Worm (Caenorhabditis elegans) whole organism, L4 larva: Measurements from ENCODE around the gene F35C5.1.

ENCODE experiments used
- F44E2.7 ChIP-seq: fragments of 200-800 bp; sonication (Bioruptor generic); IDR thresholded peaks from 2 replicates; pipeline ENCODE4 v2.1.2; 2022; ENCODE audit warnings: missing genetic modification characterization, missing compliant biosample characterization
- F49E8.2 ChIP-seq: sonication (generic microtip); optimal IDR thresholded peaks from 2 replicates; lab custom pipeline; 2016; ENCODE audit warnings: missing compliant biosample characterization, mild to moderate bottlenecking, missing genetic modification characterization, borderline replicate concordance
- T26A8.4 ChIP-seq: fragments of 200-800 bp; sonication (Bioruptor generic); IDR thresholded peaks from 2 replicates; pipeline ENCODE4 v1.3.6; 2022; ENCODE audit warnings: missing genetic modification characterization, missing compliant biosample characterization
- Y105C5A.15 ChIP-seq: fragments of 200-800 bp; sonication (Bioruptor generic); IDR thresholded peaks from 2 replicates; pipeline ENCODE4 v1.3.6; 2022; ENCODE audit warnings: missing genetic modification characterization, missing compliant biosample characterization
- Y5F2A.4 ChIP-seq: fragments of 200-800 bp; sonication (Bioruptor generic); optimal IDR thresholded peaks from 2 replicates; lab custom pipeline; 2018; ENCODE audit warnings: mild to moderate bottlenecking, missing genetic modification characterization, missing compliant biosample characterization
- ZK546.5 ChIP-seq, 2 experiments: sonication (generic microtip); optimal IDR thresholded peaks; 2 replicates each; lab custom pipeline; 2017; ENCODE audit warnings: missing biosample characterization in 2 of 2, missing genetic modification characterization in 2 of 2
- arid-1 ChIP-seq: fragments of 200-800 bp; sonication (Bioruptor generic); conservative IDR thresholded peaks from 2 replicates; pipeline ENCODE4 v1.3.6; 2022; ENCODE audit warnings: missing genetic modification reagents, missing genetic modification characterization, missing compliant biosample characterization
- attf-4 ChIP-seq: sonication (generic microtip); optimal IDR thresholded peaks from 3 replicates; lab custom pipeline; 2017; ENCODE audit warnings: missing biosample characterization, missing genetic modification characterization
- ceh-20 ChIP-seq: fragments of 200-800 bp; sonication (Bioruptor generic); IDR thresholded peaks from 2 replicates; pipeline ENCODE4 v1.3.6; 2022; ENCODE audit warnings: missing genetic modification reagents, missing genetic modification characterization, missing compliant biosample characterization
- ceh-28 ChIP-seq: fragments of 150-350 bp; optimal IDR thresholded peaks from 2 replicates; lab custom pipeline; 2014; ENCODE audit warnings: missing biosample characterization, missing genetic modification reagents, missing genetic modification characterization
- ceh-82 ChIP-seq: sonication (generic microtip); optimal IDR thresholded peaks from 2 replicates; lab custom pipeline; 2017; ENCODE audit warnings: missing biosample characterization, missing genetic modification characterization
- ces-1 ChIP-seq: fragments of 150-350 bp; sonication (generic microtip); optimal IDR thresholded peaks from 4 replicates; lab custom pipeline; 2014; ENCODE audit warnings: missing biosample characterization, missing genetic modification reagents, missing genetic modification characterization
- ctbp-1 ChIP-seq: fragments of 200-800 bp; sonication (Bioruptor generic); IDR thresholded peaks from 2 replicates; pipeline ENCODE4 v1.3.6; 2022; ENCODE audit warnings: missing genetic modification reagents, missing genetic modification characterization, missing compliant biosample characterization
- daf-12 ChIP-seq: fragments of 150-350 bp; optimal IDR thresholded peaks from 2 replicates; lab custom pipeline; 2014; ENCODE audit warnings: missing biosample characterization, missing genetic modification reagents, missing genetic modification characterization
- dmd-6 ChIP-seq: fragments of 200-800 bp; sonication (Bioruptor generic); IDR thresholded peaks from 2 replicates; pipeline ENCODE4 v1.3.6; 2022; ENCODE audit warnings: missing genetic modification reagents, missing genetic modification characterization, missing compliant biosample characterization
- dpl-1 ChIP-seq: fragments of 150-350 bp; optimal IDR thresholded peaks from 2 replicates; lab custom pipeline; 2014; ENCODE audit warnings: missing biosample characterization, missing genetic modification reagents, missing genetic modification characterization
- dve-1 ChIP-seq: sonication (generic microtip); optimal IDR thresholded peaks from 2 replicates; lab custom pipeline; 2017; ENCODE audit warnings: antibody characterized with exemption, mild to moderate bottlenecking, missing genetic modification characterization, missing compliant biosample characterization; ENCODE audit not compliant: insufficient read depth
- fkh-10 ChIP-seq: fragments of 150-350 bp; optimal IDR thresholded peaks from 2 replicates; lab custom pipeline; 2014; ENCODE audit warnings: missing biosample characterization, missing genetic modification reagents, missing genetic modification characterization
- gei-8 ChIP-seq: fragments of 200-800 bp; sonication (Bioruptor generic); optimal IDR thresholded peaks from 2 replicates; lab custom pipeline; 2018; ENCODE audit warnings: mild to moderate bottlenecking, missing genetic modification characterization, missing compliant biosample characterization
- hif-1 ChIP-seq, 2 experiments: sonication (generic microtip); optimal IDR thresholded peaks; 2 replicates each; lab custom pipeline; 2016 to 2017; ENCODE audit warnings: missing compliant biosample characterization in 2 of 2, missing genetic modification characterization in 2 of 2, missing genetic modification reagents in 2 of 2, missing genotype in 2 of 2, mild to moderate bottlenecking in 1 of 2
- hlh-30 ChIP-seq: sonication (generic microtip); optimal IDR thresholded peaks from 2 replicates; lab custom pipeline; 2017; ENCODE audit warnings: antibody characterized with exemption, mild to moderate bottlenecking, missing genetic modification characterization, missing compliant biosample characterization; ENCODE audit not compliant: insufficient read depth
- hmg-1.1 ChIP-seq: fragments of 200-800 bp; sonication (Bioruptor generic); IDR thresholded peaks from 2 replicates; pipeline ENCODE4 v1.3.6; 2022; ENCODE audit warnings: missing genetic modification reagents, missing genetic modification characterization, missing compliant biosample characterization
- lin-13 ChIP-seq: fragments of 150-350 bp; optimal IDR thresholded peaks from 2 replicates; lab custom pipeline; 2014; ENCODE audit warnings: missing biosample characterization, missing genetic modification reagents, missing genetic modification characterization
- lin-38 ChIP-seq: fragments of 200-800 bp; sonication (Bioruptor generic); IDR thresholded peaks from 2 replicates; pipeline ENCODE4 v1.3.6; 2022; ENCODE audit warnings: missing genetic modification reagents, missing genetic modification characterization, missing compliant biosample characterization
- lin-39 ChIP-seq: fragments of 150-350 bp; optimal IDR thresholded peaks from 2 replicates; lab custom pipeline; 2014; ENCODE audit warnings: missing biosample characterization, missing genetic modification reagents, missing genetic modification characterization
- lsy-2 ChIP-seq, 2 experiments: fragments of 150-350 bp in 1 of 2; sonication (generic microtip) in 1 of 2; optimal IDR thresholded peaks; 2 replicates each; lab custom pipeline; 2014 to 2017; ENCODE audit warnings: missing biosample characterization in 2 of 2, missing genetic modification characterization in 2 of 2
- madf-5 ChIP-seq, 2 experiments: fragments of 200-800 bp; sonication (Bioruptor generic); IDR thresholded peaks; 2 replicates each; pipeline ENCODE4 v1.3.6; 2022; ENCODE audit warnings: missing compliant biosample characterization in 2 of 2, missing genetic modification characterization in 2 of 2
- mdt-29 ChIP-seq: fragments of 200-800 bp; sonication (Bioruptor generic); IDR thresholded peaks from 2 replicates; pipeline ENCODE4 v1.3.6; 2022; ENCODE audit warnings: missing genetic modification reagents, missing genetic modification characterization, missing compliant biosample characterization
- nhr-10 ChIP-seq: fragments of 150-350 bp; optimal IDR thresholded peaks from 2 replicates; lab custom pipeline; 2014; ENCODE audit warnings: missing biosample characterization, missing genetic modification characterization
- nhr-102 ChIP-seq: sonication (generic microtip); optimal IDR thresholded peaks from 2 replicates; lab custom pipeline; 2016; ENCODE audit warnings: mild to moderate bottlenecking, missing genetic modification characterization, moderate library complexity, missing compliant biosample characterization
- pha-4 ChIP-seq, 2 experiments: fragments of 150-350 bp in 1 of 2; fragments of 200-800 bp in 1 of 2; sonication (Bioruptor generic) in 1 of 2; IDR thresholded peaks in 1 of 2; optimal IDR thresholded peaks in 1 of 2; 2 replicates each; pipeline versions ENCODE4 v1.3.6 to Lab custom; 2014 to 2022; ENCODE audit warnings: missing genetic modification characterization in 2 of 2, missing genetic modification reagents in 2 of 2, missing biosample characterization in 1 of 2, missing compliant biosample characterization in 1 of 2
- php-3 ChIP-seq: fragments of 200-800 bp; sonication (Bioruptor generic); IDR thresholded peaks from 2 replicates; pipeline ENCODE4 v1.3.6; 2022; ENCODE audit warnings: missing genetic modification reagents, missing genetic modification characterization, missing compliant biosample characterization
- set-16 ChIP-seq: fragments of 200-800 bp; sonication (Bioruptor generic); IDR thresholded peaks from 2 replicates; pipeline ENCODE4 v1.3.6; 2022; ENCODE audit warnings: missing genetic modification reagents, missing genetic modification characterization, missing compliant biosample characterization
- snpc-1.2 ChIP-seq: fragments of 200-800 bp; sonication (Bioruptor generic); IDR thresholded peaks from 2 replicates; pipeline ENCODE4 v1.3.6; 2022; ENCODE audit warnings: missing genetic modification reagents, missing genetic modification characterization, missing compliant biosample characterization
- snpc-4 ChIP-seq: fragments of 150-350 bp; optimal IDR thresholded peaks from 2 replicates; lab custom pipeline; 2014; ENCODE audit warnings: missing biosample characterization, missing genetic modification characterization
- spr-1 ChIP-seq: sonication (generic microtip); optimal IDR thresholded peaks from 2 replicates; lab custom pipeline; 2016; ENCODE audit warnings: mild to moderate bottlenecking, missing genetic modification characterization, missing compliant biosample characterization
- spr-3 ChIP-seq: fragments of 200-800 bp; sonication (Bioruptor generic); optimal IDR thresholded peaks from 2 replicates; lab custom pipeline; 2018; ENCODE audit warnings: mild to moderate bottlenecking, missing genetic modification characterization, missing compliant biosample characterization
- tag-97 ChIP-seq: fragments of 200-800 bp; sonication (Bioruptor generic); IDR thresholded peaks from 2 replicates; pipeline ENCODE4 v1.3.6; 2022; ENCODE audit warnings: missing genetic modification characterization, missing compliant biosample characterization
- tra-1 ChIP-seq: fragments of 200-800 bp; sonication (Bioruptor generic); IDR thresholded peaks from 2 replicates; pipeline ENCODE4 v1.3.6; 2022; ENCODE audit warnings: missing genetic modification reagents, missing genetic modification characterization, missing compliant biosample characterization
- unc-62 ChIP-seq, 3 experiments: fragments of 150-350 bp in 1 of 3; sonication (generic microtip); optimal IDR thresholded peaks in 2 of 3; peaks in 1 of 3; 1 replicate in 1 of 3; 2 replicates in 2 of 3; lab custom pipeline; 2014 to 2017; ENCODE audit warnings: missing biosample characterization in 3 of 3, missing genetic modification characterization in 3 of 3, missing genetic modification reagents in 3 of 3, missing genotype in 1 of 3
- vab-7 ChIP-seq: fragments of 200-800 bp; sonication (Bioruptor generic); IDR thresholded peaks from 2 replicates; pipeline ENCODE4 v1.3.6; 2022; ENCODE audit warnings: missing genetic modification reagents, missing genetic modification characterization, missing compliant biosample characterization
- zfp-3 ChIP-seq: fragments of 200-800 bp; sonication (Bioruptor generic); conservative IDR thresholded peaks from 2 replicates; pipeline ENCODE4 v1.3.6; 2022; ENCODE audit warnings: missing genetic modification reagents, missing genetic modification characterization, missing compliant biosample characterization
- zip-11 ChIP-seq: fragments of 200-800 bp; sonication (Bioruptor generic); IDR thresholded peaks from 2 replicates; pipeline ENCODE4 v1.3.6; 2022; ENCODE audit warnings: missing genetic modification characterization, missing compliant biosample characterization
- ztf-11 ChIP-seq: fragments of 150-350 bp; optimal IDR thresholded peaks from 2 replicates; lab custom pipeline; 2014; ENCODE audit warnings: missing biosample characterization, missing genetic modification characterization

The F35C5.1 gene

DNA sequence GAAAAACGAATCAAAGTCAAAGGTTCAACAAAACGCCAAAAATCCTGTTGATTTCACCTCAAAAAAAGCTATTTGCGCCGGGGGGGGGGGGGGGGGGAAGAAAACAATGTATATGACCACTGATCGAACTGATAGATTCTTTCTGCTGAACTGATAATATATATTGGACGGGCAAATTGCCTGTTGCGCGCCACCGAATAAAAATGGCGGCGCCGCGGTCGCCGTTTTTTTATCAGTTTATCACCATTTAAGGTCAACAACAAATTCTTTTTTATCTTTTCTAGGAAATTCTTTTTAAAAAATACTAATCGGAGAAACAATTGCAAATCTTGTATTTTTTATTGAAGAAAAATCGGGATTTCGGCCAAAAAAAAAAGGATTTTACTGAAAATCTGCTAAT is 846 bp upstream of the F35C5.1 start (continued):
- TF ChIP-seq hif-1 (tag; optimal IDR thresholded peaks at IDR 0.05; lab: Kevin White, UChicago) (peak in 1 of 2 experiments; percentile 13), hlh-30 (tag; lab: Kevin White, UChicago) (no peak), gei-8 (GFP tag; lab: Kevin White, UChicago) (no peak), T26A8.4 (GFP tag; lab: Robert Waterston, UW) (no peak), snpc-4 (tag; lab: Kevin White, UChicago) (no peak)

DNA sequence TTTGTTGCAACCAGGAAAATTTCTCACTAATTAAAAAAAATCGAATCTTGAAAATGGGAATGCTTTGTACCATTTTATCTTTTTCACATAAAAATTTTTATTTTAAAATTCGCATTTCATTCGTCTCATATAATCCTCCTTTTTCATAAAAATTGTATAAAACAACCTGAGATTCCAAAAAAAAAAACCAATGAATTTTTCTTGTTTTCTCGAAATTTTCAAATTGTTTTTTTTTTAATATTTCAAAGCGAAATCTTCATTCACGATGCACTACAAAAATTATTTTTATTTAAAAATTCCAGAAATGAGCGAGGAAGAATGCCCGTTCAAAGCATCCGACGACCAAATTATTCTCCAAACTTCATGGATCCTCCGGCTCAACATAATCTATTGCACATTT is 4.4 kb downstream of the F35C5.1 start, which contains the start of gene sra-14:
sra-14 (plus strand) TSS at position 301 of the 400 bp plus-strand sequence.
- TF ChIP-seq zfp-3 (GFP tag; lab: Robert Waterston, UW) (no peak), F44E2.7 (no peak), ceh-20 (no peak), Y5F2A.4 (GFP tag; lab: Kevin White, UChicago) (no peak), pha-4 (GFP tag; IDR thresholded peaks at IDR 0.05; lab: Robert Waterston, UW) (no peak), pha-4 (tag; optimal IDR thresholded peaks at IDR 0.05; lab: Kevin White, UChicago) (no peak), daf-12 (tag; lab: Kevin White, UChicago) (no peak), mdt-29 (GFP tag; lab: Robert Waterston, UW) (no peak), hmg-1.1 (no peak), attf-4 (tag; lab: Kevin White, UChicago) (no peak), F49E8.2 (tag; lab: Kevin White, UChicago) (no peak), ces-1 (GFP tag; lab: Kevin White, UChicago) (no peak), ceh-28 (tag; lab: Kevin White, UChicago) (no peak), ZK546.5 (tag; optimal IDR thresholded peaks at IDR 0.05; lab: Kevin White, UChicago) (no peak), lin-39 (tag; lab: Kevin White, UChicago) (no peak), snpc-1.2 (GFP tag; lab: Robert Waterston, UW) (no peak), lin-38 (GFP tag; lab: Robert Waterston, UW) (no peak), lsy-2 (tag; optimal IDR thresholded peaks at IDR 0.05; lab: Kevin White, UChicago) (no peak), madf-5 (GFP tag; IDR thresholded peaks at IDR 0.05; lab: Robert Waterston, UW) (no peak), tra-1 (GFP tag; lab: Robert Waterston, UW) (no peak), set-16 (no peak)

DNA sequence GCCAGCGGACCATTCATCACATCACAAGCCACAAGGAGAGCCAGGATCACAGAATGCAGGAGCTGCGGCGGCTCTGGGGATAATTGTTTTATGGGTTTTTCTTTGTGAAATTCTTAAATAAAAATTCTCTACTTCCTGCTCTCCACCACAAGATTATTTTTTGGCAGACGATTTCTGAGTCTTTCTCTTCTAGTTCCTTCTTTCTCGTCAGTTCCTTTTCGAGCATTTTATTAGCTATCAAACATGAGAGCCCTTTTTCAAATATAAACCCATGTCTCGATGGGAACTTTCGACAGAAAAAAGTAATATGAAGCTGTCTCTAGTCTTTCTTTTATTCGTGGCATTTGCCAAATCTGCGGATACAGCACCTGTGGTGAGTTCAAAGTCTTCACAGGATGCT is 7.9 kb downstream of the F35C5.1 start, which contains the start of gene F35C5.3:
F35C5.3 (plus strand) TSS at position 301 of the 400 bp plus-strand sequence.
- TF ChIP-seq arid-1 (GFP tag; lab: Robert Waterston, UW) (no peak), lin-13 (GFP tag; lab: Kevin White, UChicago) (no peak), fkh-10 (GFP tag; lab: Kevin White, UChicago) (no peak), vab-7 (no peak)

DNA sequence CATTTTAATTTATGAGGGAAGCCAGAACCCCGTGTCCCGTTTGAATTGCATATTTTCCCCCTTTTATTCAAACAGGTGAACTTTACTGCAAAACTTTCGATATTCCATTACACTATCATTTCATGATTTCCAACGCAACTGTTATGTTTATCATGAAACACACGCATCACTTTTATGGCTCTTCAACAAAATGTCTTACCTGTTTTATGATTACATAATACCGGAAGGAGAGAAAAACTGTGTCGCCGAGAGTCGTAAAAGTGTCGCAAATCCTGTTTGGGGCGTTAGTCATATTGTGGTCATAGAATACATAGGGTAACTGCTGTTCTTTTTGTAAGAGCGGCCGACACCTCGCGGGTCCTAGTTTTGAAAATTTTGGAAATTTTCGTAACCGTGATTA is 11.8 kb downstream of the F35C5.1 start:
- TF ChIP-seq dve-1 (tag; lab: Kevin White, UChicago) (no peak), dmd-6 (GFP tag; lab: Robert Waterston, UW) (peak; percentile 26; the same call in 1 of the 2 replicates), dpl-1 (GFP tag; lab: Kevin White, UChicago) (no peak), spr-1 (tag; lab: Kevin White, UChicago) (no peak), ctbp-1 (GFP tag; lab: Robert Waterston, UW) (no peak), lin-39 (tag; lab: Kevin White, UChicago) (no peak), hmg-1.1 (no peak), nhr-10 (tag; lab: Kevin White, UChicago) (no peak), fkh-10 (GFP tag; lab: Kevin White, UChicago) (no peak), spr-3 (GFP tag; lab: Kevin White, UChicago) (no peak), ztf-11 (tag; lab: Kevin White, UChicago) (no peak), zip-11 (GFP tag; lab: Robert Waterston, UW) (no peak), snpc-4 (tag; lab: Kevin White, UChicago) (no peak), nhr-102 (tag; lab: Kevin White, UChicago) (peak; percentile 56), Y105C5A.15 (GFP tag; lab: Robert Waterston, UW) (no peak), unc-62 (GFP tag; optimal IDR thresholded peaks at IDR 0.05 in 1 of 2; lab: Kevin White, UChicago) (no peak), unc-62 (tag; optimal IDR thresholded peaks at IDR 0.05; lab: Kevin White, UChicago) (no peak), daf-12 (tag; lab: Kevin White, UChicago) (no peak), tra-1 (GFP tag; lab: Robert Waterston, UW) (no peak), php-3 (GFP tag; lab: Robert Waterston, UW) (peak; percentile 88), ceh-82 (tag; lab: Kevin White, UChicago) (no peak), mdt-29 (GFP tag; lab: Robert Waterston, UW) (no peak), tag-97 (GFP tag; lab: Robert Waterston, UW) (no peak), vab-7 (no peak)
